Worm (Caenorhabditis elegans): ENCODE data around the gene srlf-19.

Gene srlf-19

DNA sequence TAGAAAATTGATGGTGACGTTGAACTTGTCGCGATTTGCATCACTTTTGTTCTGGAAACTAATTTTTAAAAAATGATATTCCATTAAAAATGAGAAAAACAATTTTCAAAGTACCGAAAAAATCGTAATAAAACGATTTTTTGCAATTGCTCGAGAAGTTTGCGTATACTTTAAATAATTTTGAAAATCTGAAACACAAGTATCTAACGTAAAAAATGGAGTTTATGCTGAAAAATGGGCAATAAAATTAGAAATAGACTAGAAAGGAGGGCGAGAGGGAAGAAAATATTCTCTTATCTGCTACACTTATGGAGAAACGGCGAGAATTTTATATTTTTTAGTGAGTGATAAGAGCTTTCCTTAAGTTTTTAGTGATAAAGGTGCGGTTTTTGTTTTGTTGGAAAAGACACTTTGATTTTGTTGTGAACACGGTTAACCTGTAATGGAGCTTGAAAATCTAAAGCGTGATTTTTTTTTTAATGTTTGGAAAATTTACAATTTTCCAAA is 21.9 kb upstream of the srlf-19 start, which contains the start of gene nhr-130:
TSS of gene nhr-130 (minus strand) at position 51 of the 507 bp plus-strand sequence.
- TF ChIP-seq tlp-1 (tag; optimal IDR thresholded peaks at IDR 0.05) (peak; percentile 28), lin-14 (GFP tag; optimal IDR thresholded peaks at IDR 0.05) (peak; percentile 12), nhr-20 (tag; optimal IDR thresholded peaks at IDR 0.05) (peak; percentile 30), elt-2 (tag; optimal IDR thresholded peaks at IDR 0.05) (peak; percentile 78), nhr-28 (tag; optimal IDR thresholded peaks at IDR 0.05) (no peak)

DNA sequence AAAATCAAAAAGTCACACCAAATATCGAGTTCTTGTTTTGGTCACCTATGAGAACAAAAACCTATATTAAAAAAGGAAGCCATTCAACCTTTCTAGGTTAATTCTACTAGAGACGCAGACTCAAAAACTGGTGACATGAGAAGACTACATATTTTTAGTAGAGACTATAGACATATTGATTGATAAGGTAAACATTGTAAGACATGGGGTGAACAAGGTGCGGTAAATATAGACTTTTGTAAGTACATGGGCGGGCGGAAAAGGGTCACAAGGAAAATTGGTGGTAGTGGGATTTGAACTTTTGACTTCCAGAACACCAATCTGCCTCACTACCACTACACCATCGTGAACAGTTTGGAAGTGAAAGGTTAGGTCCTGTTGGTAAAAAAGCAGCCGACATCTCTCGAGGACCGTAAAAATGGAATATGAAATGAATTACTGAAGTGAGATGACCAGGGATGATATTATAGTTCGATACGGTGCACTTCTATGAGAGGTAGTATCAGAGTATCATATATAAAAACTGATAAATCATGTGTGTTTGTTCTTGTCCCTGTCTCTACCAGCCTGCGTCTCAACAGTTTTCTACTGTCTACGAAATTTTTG is 20.9 kb upstream of the srlf-19 start, which contains the start of gene nhr-212:
TSS of gene nhr-212 (plus strand) at position 573 of the 606 bp plus-strand sequence.
- TF ChIP-seq nhr-20 (tag; optimal IDR thresholded peaks at IDR 0.05) (peak; percentile 55), elt-2 (tag; optimal IDR thresholded peaks at IDR 0.05) (peak; percentile 42), nhr-12 (tag; optimal IDR thresholded peaks at IDR 0.05) (no peak), nhr-85 (tag) (peak; percentile 63), nhr-237 (tag; optimal IDR thresholded peaks at IDR 0.05) (no peak), nhr-77 (tag; optimal IDR thresholded peaks at IDR 0.05) (peak; percentile 57), tbx-2 (tag; optimal IDR thresholded peaks at IDR 0.05) (peak; percentile 9), nhr-90 (tag; optimal IDR thresholded peaks at IDR 0.05; ENCODE audit: poor library complexity) (peak; percentile 10), snu-23 (GFP tag; optimal IDR thresholded peaks at IDR 0.05) (peak; percentile 18), efl-1 (optimal IDR thresholded peaks at IDR 0.05) (no peak), efl-1 (GFP tag; optimal IDR thresholded peaks at IDR 0.05 in 1 of 2) (peak in 1 of 2 experiments; percentile 71), isw-1 (GFP tag; IDR thresholded peaks at IDR 0.05) (no peak), tlp-1 (tag; optimal IDR thresholded peaks at IDR 0.05) (no peak), lsy-2 (tag; optimal IDR thresholded peaks at IDR 0.05) (peak in 1 of 2 experiments; percentile 3), lin-14 (GFP tag; optimal IDR thresholded peaks at IDR 0.05) (peak; percentile 73), lin-35 (GFP tag; optimal IDR thresholded peaks at IDR 0.05) (peak in 1 of 2 experiments; percentile 53), nhr-71 (tag; optimal IDR thresholded peaks at IDR 0.05) (peak; percentile 36), snpc-4 (tag; optimal IDR thresholded peaks at IDR 0.05) (peak; percentile 86), mep-1 (tag; optimal IDR thresholded peaks at IDR 0.05) (no peak)

- no peak for TF ChIP-seq mef-2 (tag; optimal IDR thresholded peaks at IDR 0.05)
- no peak for TF ChIP-seq dsc-1 (tag; optimal IDR thresholded peaks at IDR 0.05)
- TF ChIP-seq egl-13 (tag; optimal IDR thresholded peaks at IDR 0.05) = no peak
- no peak for TF ChIP-seq efl-1 (optimal IDR thresholded peaks at IDR 0.05)
- no peak for TF ChIP-seq efl-1 (GFP tag; optimal IDR thresholded peaks at IDR 0.05 in 1 of 2)
- TF ChIP-seq jun-1 (tag; optimal IDR thresholded peaks at IDR 0.05) = no peak
- TF ChIP-seq fkh-4 (tag; optimal IDR thresholded peaks at IDR 0.05; ENCODE audit: borderline replicate concordance) = no peak
- TF ChIP-seq nhr-76 (tag; optimal IDR thresholded peaks at IDR 0.05) = no peak
- TF ChIP-seq efl-3 (GFP tag; optimal IDR thresholded peaks at IDR 0.05) = no peak
- TF ChIP-seq nhr-11 (tag; optimal IDR thresholded peaks at IDR 0.05) = no peak
- no peak for TF ChIP-seq nhr-47 (tag; optimal IDR thresholded peaks at IDR 0.05)
- TF ChIP-seq sox-4 (tag; optimal IDR thresholded peaks at IDR 0.05) = no peak
- no peak for TF ChIP-seq Y116A8C.19 (tag; optimal IDR thresholded peaks at IDR 0.05; ENCODE audit: borderline replicate concordance)
- TF ChIP-seq unc-130 (tag; optimal IDR thresholded peaks at IDR 0.05) = no peak
- no peak for TF ChIP-seq ceh-88 (GFP tag; IDR thresholded peaks at IDR 0.05)
- no peak for TF ChIP-seq ztf-11 (tag; optimal IDR thresholded peaks at IDR 0.05)
These were observed 18.6 kb upstream of the srlf-19 start, which contains the start of gene nhr-211 for ce11 chrV:486684-487083. TSS of gene nhr-211 (plus strand) at chrV:486984.

DNA sequence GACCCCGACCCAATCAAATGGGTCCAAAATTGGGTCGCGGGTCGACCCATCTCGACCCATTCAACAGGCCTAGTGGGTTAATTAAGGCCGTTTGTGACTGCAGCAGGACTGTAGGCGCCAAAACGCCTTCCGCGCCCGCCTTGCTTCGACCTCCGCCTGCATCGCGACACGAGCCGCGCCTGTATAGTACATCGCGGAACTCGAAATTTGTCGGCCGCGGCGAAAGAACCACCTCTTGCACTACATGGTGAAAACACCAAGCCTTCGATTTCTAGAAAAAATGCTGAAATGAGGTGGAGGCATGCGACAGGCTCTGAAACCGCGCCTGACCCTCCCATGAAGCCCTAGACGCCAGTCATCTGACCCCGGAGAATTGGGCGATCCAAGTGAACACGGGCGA is 17.3 kb upstream of the srlf-19 start:
- TF ChIP-seq egl-13 (tag; optimal IDR thresholded peaks at IDR 0.05) = no peak
- no peak for TF ChIP-seq ceh-63 (GFP tag; optimal IDR thresholded peaks at IDR 0.05)
- no peak for TF ChIP-seq zag-1 (tag; optimal IDR thresholded peaks at IDR 0.05)
- TF ChIP-seq ztf-11 (tag; optimal IDR thresholded peaks at IDR 0.05) = no peak
- no peak for TF ChIP-seq fkh-4 (tag; optimal IDR thresholded peaks at IDR 0.05; ENCODE audit: borderline replicate concordance)
- no peak for TF ChIP-seq unc-130 (tag; optimal IDR thresholded peaks at IDR 0.05)
- no peak for TF ChIP-seq fkh-10 (GFP tag; optimal IDR thresholded peaks at IDR 0.05)
- no peak for TF ChIP-seq pqm-1 (tag; optimal IDR thresholded peaks at IDR 0.05)
- no peak for TF ChIP-seq sptf-1 (tag; optimal IDR thresholded peaks at IDR 0.05)
- TF ChIP-seq nhr-11 (tag; optimal IDR thresholded peaks at IDR 0.05) = no peak
- TF ChIP-seq lin-39 (tag; optimal IDR thresholded peaks at IDR 0.05) = no peak
- no peak for TF ChIP-seq dsc-1 (tag; optimal IDR thresholded peaks at IDR 0.05)
- no peak for TF ChIP-seq snpc-4 (tag; optimal IDR thresholded peaks at IDR 0.05)
- TF ChIP-seq ztf-4 (tag; optimal IDR thresholded peaks at IDR 0.05) = no peak
- TF ChIP-seq Y116A8C.19 (tag; optimal IDR thresholded peaks at IDR 0.05; ENCODE audit: borderline replicate concordance) = no peak
- no peak for TF ChIP-seq irx-1 (tag; optimal IDR thresholded peaks at IDR 0.05)
- no peak for TF ChIP-seq hlh-17 (GFP tag; optimal IDR thresholded peaks at IDR 0.05; ENCODE audit: borderline replicate concordance)
- TF ChIP-seq efl-1 (optimal IDR thresholded peaks at IDR 0.05) = no peak
- no peak for TF ChIP-seq efl-1 (GFP tag; optimal IDR thresholded peaks at IDR 0.05 in 1 of 2)
- no peak for TF ChIP-seq ceh-8 (GFP tag; optimal IDR thresholded peaks at IDR 0.05)

All from whole organism, L1 larva.